Fruit fly (Drosophila melanogaster) whole organism, embryonic: ENCODE results near the gene Syx4.

ENCODE experiments used
- Antp ChIP-seq: fragments of 200-800 bp; sonication (Bioruptor generic); optimal IDR thresholded peaks from 3 replicates; lab custom pipeline; 2016; ENCODE audit warnings: missing biosample characterization, missing genetic modification characterization
- B-H1 ChIP-seq: fragments of 200-800 bp; sonication (Bioruptor generic); IDR thresholded peaks from 3 replicates; pipeline ENCODE4 v1.3.6; 2022; ENCODE audit warnings: missing biosample characterization, missing genetic modification characterization
- CG10431 ChIP-seq: fragments of 200-800 bp; sonication (Bioruptor generic); optimal IDR thresholded peaks from 3 replicates; lab custom pipeline; 2018; ENCODE audit warnings: missing biosample characterization, mild to moderate bottlenecking, missing genetic modification characterization
- CG10462 ChIP-seq: fragments of 200-800 bp; sonication (Bioruptor generic); optimal IDR thresholded peaks from 2 replicates; lab custom pipeline; 2016; ENCODE audit warnings: missing biosample characterization, missing genetic modification characterization
- CG11085 ChIP-seq: fragments of 200-800 bp; sonication (Bioruptor generic); IDR thresholded peaks from 2 replicates; pipeline ENCODE4 v1.3.6; 2022; ENCODE audit warnings: missing biosample characterization, missing genetic modification characterization
- CG11723 ChIP-seq: fragments of 200-800 bp; sonication (Bioruptor generic); optimal IDR thresholded peaks from 2 replicates; lab custom pipeline; 2017; ENCODE audit warnings: missing biosample characterization, mild to moderate bottlenecking, missing genetic modification characterization
- CG12942 ChIP-seq: fragments of 200-800 bp; sonication (Bioruptor generic); optimal IDR thresholded peaks from 3 replicates; lab custom pipeline; 2016; ENCODE audit warnings: missing biosample characterization, missing genetic modification characterization
- CG14014 ChIP-seq: fragments of 200-800 bp; sonication (Bioruptor generic); IDR thresholded peaks from 2 replicates; pipeline ENCODE4 v1.3.6; 2022; ENCODE audit warnings: missing biosample characterization, missing genetic modification characterization
- CG14965 ChIP-seq: fragments of 200-800 bp; sonication (Bioruptor generic); optimal IDR thresholded peaks from 2 replicates; lab custom pipeline; 2016; ENCODE audit warnings: missing biosample characterization, missing genetic modification characterization, borderline replicate concordance
- CG15269 ChIP-seq: fragments of 200-800 bp; sonication (Bioruptor generic); optimal IDR thresholded peaks from 2 replicates; lab custom pipeline; 2018; ENCODE audit warnings: missing biosample characterization, mild to moderate bottlenecking, missing genetic modification characterization, moderate library complexity
- CG16779 ChIP-seq: fragments of 200-800 bp; sonication (Bioruptor generic); IDR thresholded peaks from 2 replicates; pipeline ENCODE4 v1.3.6; 2022; ENCODE audit warnings: missing biosample characterization, missing genetic modification characterization
- CG2202 ChIP-seq: fragments of 200-800 bp; sonication (Bioruptor generic); optimal IDR thresholded peaks from 2 replicates; lab custom pipeline; 2018; ENCODE audit warnings: missing biosample characterization, mild to moderate bottlenecking, missing genetic modification characterization
- CG7271 ChIP-seq: fragments of 200-800 bp; sonication (Bioruptor generic); optimal IDR thresholded peaks from 2 replicates; lab custom pipeline; 2018; ENCODE audit warnings: missing biosample characterization, mild to moderate bottlenecking, missing genetic modification characterization, moderate library complexity
- CG8281 ChIP-seq: fragments of 200-800 bp; sonication (Bioruptor generic); optimal IDR thresholded peaks from 2 replicates; lab custom pipeline; 2018; ENCODE audit warnings: missing biosample characterization, mild to moderate bottlenecking, missing genetic modification characterization, moderate library complexity
- CG8924 ChIP-seq: fragments of 200-800 bp; optimal IDR thresholded peaks from 3 replicates; lab custom pipeline; 2019; ENCODE audit warnings: missing biosample characterization, mild to moderate bottlenecking, missing genetic modification characterization, moderate library complexity
- CTCF ChIP-seq: fragments of 200-800 bp; sonication (Bioruptor generic); optimal IDR thresholded peaks from 2 replicates; lab custom pipeline; 2017; ENCODE audit warnings: missing biosample characterization, mild to moderate bottlenecking, missing genetic modification characterization, moderate library complexity
- D ChIP-seq, 2 experiments: fragments of 200-800 bp in 1 of 2; fragments of >200 bp in 1 of 2; sonication (Bioruptor generic) in 1 of 2; optimal IDR thresholded peaks; 2 replicates in 1 of 2; 3 replicates in 1 of 2; lab custom pipeline; 2017; ENCODE audit warnings: mild to moderate bottlenecking in 1 of 2, missing biosample characterization in 1 of 2, missing genetic modification characterization in 1 of 2, missing genetic modification reagents in 1 of 2
- Dp ChIP-seq: fragments of 200-800 bp; sonication (Bioruptor generic); optimal IDR thresholded peaks from 2 replicates; lab custom pipeline; 2018; ENCODE audit warnings: missing biosample characterization, mild to moderate bottlenecking, missing genetic modification characterization, moderate library complexity
- Gsc ChIP-seq: fragments of 200-800 bp; sonication (Bioruptor generic); IDR thresholded peaks from 2 replicates; pipeline ENCODE4 v1.3.6; 2022; ENCODE audit warnings: missing biosample characterization, missing genetic modification characterization
- Hmr ChIP-seq: fragments of 200-800 bp; sonication (Bioruptor generic); optimal IDR thresholded peaks from 3 replicates; lab custom pipeline; 2017; ENCODE audit warnings: mild to moderate bottlenecking, missing biosample characterization, missing genetic modification reagents, missing genetic modification characterization
- Hr39 ChIP-seq: fragments of >200 bp; optimal IDR thresholded peaks from 2 replicates; lab custom pipeline; 2017
- Mes4 ChIP-seq: fragments of 200-800 bp; sonication (Bioruptor generic); optimal IDR thresholded peaks from 2 replicates; lab custom pipeline; 2016; ENCODE audit warnings: missing biosample characterization, missing genetic modification characterization
- Neu2 ChIP-seq: fragments of 200-800 bp; sonication (Bioruptor generic); optimal IDR thresholded peaks from 3 replicates; lab custom pipeline; 2016; ENCODE audit warnings: missing biosample characterization, missing genetic modification characterization, borderline replicate concordance
- Nf-YA ChIP-seq: fragments of 200-800 bp; sonication (Bioruptor generic); IDR thresholded peaks from 2 replicates; pipeline ENCODE4 v1.3.6; 2022; ENCODE audit warnings: missing biosample characterization, missing genetic modification characterization
- Nf-YC ChIP-seq: fragments of 200-800 bp; optimal IDR thresholded peaks from 3 replicates; lab custom pipeline; 2019; ENCODE audit warnings: missing biosample characterization, mild to moderate bottlenecking, missing genetic modification characterization, moderate library complexity
- Sry-δ ChIP-seq: fragments of 200-800 bp; sonication (Bioruptor generic); optimal IDR thresholded peaks from 2 replicates; lab custom pipeline; 2016; ENCODE audit warnings: missing biosample characterization, missing genetic modification characterization
- Xrp1 ChIP-seq: fragments of 200-800 bp; sonication (Bioruptor generic); IDR thresholded peaks from 2 replicates; pipeline ENCODE4 v1.3.6; 2022; ENCODE audit warnings: missing biosample characterization, missing genetic modification characterization
- al ChIP-seq: fragments of 200-800 bp; sonication (Bioruptor generic); IDR thresholded peaks from 2 replicates; pipeline ENCODE4 v1.3.6; 2022; ENCODE audit warnings: missing biosample characterization, missing genetic modification characterization
- ash1 ChIP-seq: fragments of 200-800 bp; sonication (Bioruptor generic); optimal IDR thresholded peaks from 2 replicates; lab custom pipeline; 2018; ENCODE audit warnings: missing biosample characterization, mild to moderate bottlenecking, missing genetic modification characterization
- cad ChIP-seq: fragments of >200 bp; optimal IDR thresholded peaks from 2 replicates; lab custom pipeline; 2017; ENCODE audit warnings: missing biosample characterization, missing genetic modification characterization
- chinmo ChIP-seq: fragments of 200-800 bp; sonication (Bioruptor generic); IDR thresholded peaks from 4 replicates; pipeline ENCODE4 v1.3.6; 2022; ENCODE audit warnings: missing biosample characterization, missing genetic modification characterization; ENCODE audit not compliant: partially characterized antibody
- danr ChIP-seq: fragments of 200-800 bp; sonication (Bioruptor generic); IDR thresholded peaks from 2 replicates; pipeline ENCODE4 v1.3.6; 2022; ENCODE audit warnings: missing biosample characterization, missing genetic modification characterization
- disco-r ChIP-seq: fragments of 200-800 bp; sonication (Bioruptor generic); optimal IDR thresholded peaks from 2 replicates; lab custom pipeline; 2016; ENCODE audit warnings: missing biosample characterization, missing genetic modification characterization
- fd3F ChIP-seq: fragments of 200-800 bp; sonication (Bioruptor generic); optimal IDR thresholded peaks from 2 replicates; lab custom pipeline; 2018; ENCODE audit warnings: missing biosample characterization, mild to moderate bottlenecking, missing genetic modification characterization, moderate library complexity
- fd64A ChIP-seq: fragments of 200-800 bp; sonication (Bioruptor generic); optimal IDR thresholded peaks from 3 replicates; lab custom pipeline; 2018; ENCODE audit warnings: missing biosample characterization, mild to moderate bottlenecking, missing genetic modification characterization
- fru ChIP-seq: fragments of >200 bp; optimal IDR thresholded peaks from 2 replicates; lab custom pipeline; 2017
- gcm ChIP-seq: fragments of 200-800 bp; sonication (Bioruptor generic); optimal IDR thresholded peaks from 2 replicates; lab custom pipeline; 2019; ENCODE audit warnings: missing biosample characterization, mild to moderate bottlenecking, missing genetic modification characterization, moderate library complexity
- inv ChIP-seq: fragments of 200-800 bp; sonication (Bioruptor generic); IDR thresholded peaks from 2 replicates; pipeline ENCODE4 v1.3.6; 2022; ENCODE audit warnings: missing biosample characterization, missing genetic modification characterization; ENCODE audit not compliant: partially characterized antibody
- lilli ChIP-seq: fragments of 200-800 bp; sonication (Bioruptor generic); optimal IDR thresholded peaks from 3 replicates; lab custom pipeline; 2016; ENCODE audit warnings: missing biosample characterization, missing genetic modification characterization
- mirr ChIP-seq: fragments of 200-800 bp; sonication (Bioruptor generic); optimal IDR thresholded peaks from 3 replicates; lab custom pipeline; 2018; ENCODE audit warnings: missing biosample characterization, mild to moderate bottlenecking, missing genetic modification characterization
- mld ChIP-seq: fragments of 200-800 bp; sonication (Bioruptor generic); IDR thresholded peaks from 3 replicates; pipeline ENCODE4 v1.3.6; 2022; ENCODE audit warnings: missing biosample characterization, missing genetic modification characterization; ENCODE audit not compliant: partially characterized antibody
- onecut ChIP-seq: fragments of 200-800 bp; sonication (Bioruptor generic); IDR thresholded peaks from 2 replicates; pipeline ENCODE4 v1.3.6; 2022; ENCODE audit warnings: missing biosample characterization, missing genetic modification characterization
- pan ChIP-seq, 4 experiments: fragments of >200 bp in 3 of 4; fragments of 200-800 bp in 1 of 4; sonication (Bioruptor generic) in 1 of 4; optimal IDR thresholded peaks in 3 of 4; IDR thresholded peaks in 1 of 4; 2 replicates each; pipeline versions ENCODE4 v1.3.6 to Lab custom; 2017 to 2022; ENCODE audit warnings: missing biosample characterization in 2 of 4, missing genetic modification characterization in 2 of 4, mixed read lengths in 1 of 4
- phol ChIP-seq: fragments of 200-800 bp; sonication (Bioruptor generic); optimal IDR thresholded peaks from 3 replicates; lab custom pipeline; 2018; ENCODE audit warnings: missing biosample characterization, mild to moderate bottlenecking, missing genetic modification characterization, moderate library complexity
- repo ChIP-seq: fragments of 200-800 bp; sonication (Bioruptor generic); optimal IDR thresholded peaks from 2 replicates; lab custom pipeline; 2016; ENCODE audit warnings: missing biosample characterization, missing genetic modification characterization
- salm ChIP-seq: fragments of 200-800 bp; sonication (Bioruptor generic); optimal IDR thresholded peaks from 2 replicates; lab custom pipeline; 2018; ENCODE audit warnings: missing biosample characterization, mild to moderate bottlenecking, missing genetic modification characterization
- ssp ChIP-seq: fragments of 200-800 bp; sonication (Bioruptor generic); IDR thresholded peaks from 2 replicates; pipeline ENCODE4 v1.3.6; 2022; ENCODE audit warnings: missing biosample characterization, missing genetic modification characterization
- stc ChIP-seq: fragments of 200-800 bp; sonication (Bioruptor generic); IDR thresholded peaks from 2 replicates; pipeline ENCODE4 v1.3.6; 2022; ENCODE audit warnings: missing biosample characterization, missing genetic modification characterization
- tin ChIP-seq: fragments of 200-800 bp; sonication (Bioruptor generic); optimal IDR thresholded peaks from 3 replicates; lab custom pipeline; 2016; ENCODE audit warnings: missing biosample characterization, missing genetic modification characterization
- vvl ChIP-seq: fragments of 200-800 bp; sonication (Bioruptor generic); IDR thresholded peaks from 2 replicates; pipeline ENCODE4 v1.3.6; 2022; ENCODE audit warnings: missing biosample characterization, missing genetic modification characterization
- wdn ChIP-seq: fragments of 200-800 bp; sonication (Bioruptor generic); IDR thresholded peaks from 2 replicates; pipeline ENCODE4 v1.3.6; 2022; ENCODE audit warnings: missing biosample characterization, missing genetic modification characterization
- wek ChIP-seq: fragments of 200-800 bp; sonication (Bioruptor generic); optimal IDR thresholded peaks from 3 replicates; lab custom pipeline; 2018; ENCODE audit warnings: missing biosample characterization, mild to moderate bottlenecking, missing genetic modification characterization, moderate library complexity

Syx4 gene

dm6 chrX:2743020-2743419 lies 856 bp downstream of the Syx4 start (continued):
- TF ChIP-seq Hmr (peak; percentile 91), Xrp1 (peak; percentile 72), tin (GFP tag; lab: Kevin White, UChicago) (peak; percentile 50), CG16779 (GFP tag; lab: Robert Waterston, UW) (peak; percentile 83), CG10431 (GFP tag; lab: Kevin White, UChicago) (no peak), CG8281 (tag; lab: Kevin White, UChicago) (peak; percentile 37), Dp (GFP tag; lab: Kevin White, UChicago) (no peak), onecut (peak; percentile 59), fd64A (no peak), wek (GFP tag; lab: Kevin White, UChicago) (no peak), repo (GFP tag; lab: Kevin White, UChicago) (peak; percentile 62), Sry-δ (peak; percentile 43), CG14965 (no peak), ash1 (GFP tag; lab: Kevin White, UChicago) (no peak), cad (no peak), chinmo (no peak), disco-r (GFP tag; lab: Kevin White, UChicago) (peak; percentile 25), Nf-YA (GFP tag; lab: Robert Waterston, UW) (peak; percentile 70), CG11723 (GFP tag; lab: Kevin White, UChicago) (peak; percentile 13), Nf-YC (tag; lab: Kevin White, UChicago) (no peak), phol (peak; percentile 52), Antp (GFP tag; lab: Kevin White, UChicago) (peak; percentile 88), fru (no peak), fd3F (GFP tag; lab: Kevin White, UChicago) (peak; percentile 85), Mes4 (GFP tag; lab: Kevin White, UChicago) (peak; percentile 67), pan (optimal IDR thresholded peaks at IDR 0.05; lab: Kevin White, UChicago) (no peak), pan (GFP tag; optimal IDR thresholded peaks at IDR 0.05 in 1 of 2, IDR thresholded peaks at IDR 0.05 in 1 of 2) (peak in 1 of 2 experiments; percentile 93), mirr (GFP tag; lab: Kevin White, UChicago) (no peak), mld (GFP tag; lab: Robert Waterston, UW) (no peak), ssp (GFP tag; lab: Robert Waterston, UW) (peak; percentile 69), CG12942 (GFP tag; lab: Kevin White, UChicago) (peak; percentile 44), CG15269 (tag; lab: Kevin White, UChicago) (peak; percentile 90), danr (GFP tag; lab: Robert Waterston, UW) (peak; percentile 73), CG11085 (GFP tag; lab: Robert Waterston, UW) (peak; percentile 86), lilli (GFP tag; lab: Kevin White, UChicago) (peak; percentile 92), stc (peak; percentile 83), wdn (GFP tag; lab: Robert Waterston, UW) (peak; percentile 91), CTCF (no peak), CG7271 (tag; lab: Kevin White, UChicago) (no peak), inv (no peak), salm (tag; lab: Kevin White, UChicago) (peak; percentile 4), Gsc (GFP tag; lab: Robert Waterston, UW) (peak; percentile 49; the same call in 1 of the 2 replicates), CG8924 (tag; lab: Kevin White, UChicago) (peak; percentile 52), vvl (GFP tag; lab: Robert Waterston, UW) (peak; percentile 92), CG10462 (GFP tag; lab: Kevin White, UChicago) (peak; percentile 2), al (GFP tag; lab: Robert Waterston, UW) (peak; percentile 86), Neu2 (GFP tag; lab: Kevin White, UChicago) (no peak), D (optimal IDR thresholded peaks at IDR 0.05; lab: Kevin White, UChicago) (no peak), D (GFP tag; optimal IDR thresholded peaks at IDR 0.05; lab: Kevin White, UChicago) (peak; percentile 25), CG2202 (tag; lab: Kevin White, UChicago) (no peak), CG14014 (GFP tag; lab: Robert Waterston, UW) (peak; percentile 92), Hr39 (lab: Kevin White, UChicago) (no peak), gcm (GFP tag; lab: Kevin White, UChicago) (peak; percentile 6), B-H1 (GFP tag; lab: Robert Waterston, UW) (peak; percentile 83)
